Worm (Caenorhabditis elegans) whole organism, early embryonic: ENCODE measurements around the gene ins-22.
"Not testable (repeated sequence)": the region's sequence is repeated elsewhere in the genome, so short reads cannot be mapped to it uniquely, and the experiment has no call there.

Experiments
- aly-1 ChIP-seq: sonication (generic microtip); optimal IDR thresholded peaks from 2 replicates; lab custom pipeline; 2016; ENCODE audit warnings: missing genetic modification characterization, missing compliant biosample characterization
- ama-1 ChIP-seq: fragments of 150-350 bp; optimal IDR thresholded peaks from 2 replicates; lab custom pipeline; 2014
- ceh-36 ChIP-seq: sonication (generic microtip); optimal IDR thresholded peaks from 2 replicates; lab custom pipeline; 2016; ENCODE audit warnings: missing genetic modification characterization, inconsistent platforms, missing compliant biosample characterization
- ets-7 ChIP-seq: sonication (generic microtip); optimal IDR thresholded peaks from 2 replicates; lab custom pipeline; 2016; ENCODE audit warnings: missing genotype, missing genetic modification characterization, missing compliant biosample characterization
- flt-1 ChIP-seq: fragments of 200-800 bp; sonication (Bioruptor generic); IDR thresholded peaks from 2 replicates; pipeline ENCODE4 v1.3.6; 2022; ENCODE audit warnings: missing genetic modification characterization, missing compliant biosample characterization
- hmbx-1 ChIP-seq: sonication (generic microtip); optimal IDR thresholded peaks from 2 replicates; lab custom pipeline; 2016; ENCODE audit warnings: mild to moderate bottlenecking, missing genetic modification characterization, missing compliant biosample characterization
- pes-1 ChIP-seq: fragments of 200-800 bp; sonication (Bioruptor generic); IDR thresholded peaks from 2 replicates; pipeline ENCODE4 v1.3.6; 2022; ENCODE audit warnings: missing genetic modification reagents, missing genetic modification characterization, missing compliant biosample characterization
- sea-1 ChIP-seq: fragments of 200-800 bp; sonication (Bioruptor generic); conservative IDR thresholded peaks from 2 replicates; pipeline ENCODE4 v1.3.6; 2022; ENCODE audit warnings: missing genetic modification characterization, missing compliant biosample characterization
- tbx-11 ChIP-seq: fragments of 200-800 bp; sonication (Bioruptor generic); IDR thresholded peaks from 2 replicates; pipeline ENCODE4 v1.3.6; 2022; ENCODE audit warnings: missing genetic modification characterization, missing compliant biosample characterization
- tra-4 ChIP-seq: sonication (generic microtip); optimal IDR thresholded peaks from 2 replicates; lab custom pipeline; 2017; ENCODE audit warnings: missing genetic modification characterization, missing compliant biosample characterization

DNA sequence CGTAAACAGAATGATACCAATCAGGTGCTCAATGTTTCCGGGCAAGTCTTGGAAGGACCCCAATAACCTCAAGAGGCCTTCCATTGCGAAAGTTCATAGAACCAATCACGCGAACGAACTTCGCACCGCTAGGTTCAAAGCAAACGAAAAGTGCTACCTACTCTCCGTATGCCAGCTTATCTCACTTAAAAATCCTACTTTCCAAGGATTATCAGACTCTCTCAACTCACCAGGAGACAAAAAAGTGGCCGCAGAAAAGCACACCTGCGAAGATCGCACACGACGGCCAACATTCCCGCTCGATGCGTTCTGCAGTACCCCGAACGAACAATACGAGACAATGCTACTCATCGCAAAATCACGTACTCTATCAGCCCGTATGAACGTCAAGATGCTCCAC lies 27.2 kb downstream of the ins-22 start, which contains the start of gene T16G12.12:
- TF ChIP-seq ama-1 (lab: Kevin White, UChicago); tbx-11 (GFP tag; lab: Robert Waterston, UW); flt-1 (GFP tag; lab: Robert Waterston, UW); hmbx-1 (tag; lab: Kevin White, UChicago); pes-1 (GFP tag; lab: Robert Waterston, UW); ceh-36 (tag; lab: Kevin White, UChicago); tra-4; sea-1 (GFP tag; lab: Robert Waterston, UW); aly-1 (tag; lab: Kevin White, UChicago); ets-7 (tag; lab: Kevin White, UChicago): not testable (repeated sequence)
